Worm (Caenorhabditis elegans) whole organism, midembryonic: ENCODE results near the gene golg-4.

Experiments used
- T22C8.4 ChIP-seq: fragments of 200-800 bp; sonication (Bioruptor generic); IDR thresholded peaks from 2 replicates; pipeline ENCODE4 v1.3.6; 2022; ENCODE audit warnings: missing genetic modification characterization, missing compliant biosample characterization
- flt-1 ChIP-seq: fragments of 200-800 bp; sonication (Bioruptor generic); IDR thresholded peaks from 2 replicates; pipeline ENCODE4 v1.3.6; 2022; ENCODE audit warnings: missing genetic modification characterization, missing compliant biosample characterization
- klf-2 ChIP-seq: fragments of 200-800 bp; sonication (Bioruptor generic); conservative IDR thresholded peaks from 2 replicates; pipeline ENCODE4 v1.3.6; 2022; ENCODE audit warnings: missing genetic modification reagents, missing genetic modification characterization, missing compliant biosample characterization
- tab-1 ChIP-seq: fragments of 200-800 bp; sonication (Bioruptor generic); IDR thresholded peaks from 2 replicates; pipeline ENCODE4 v1.3.6; 2022; ENCODE audit warnings: missing genetic modification characterization, missing compliant biosample characterization
- ztf-29 ChIP-seq: fragments of 200-800 bp; sonication (Bioruptor generic); IDR thresholded peaks from 2 replicates; pipeline ENCODE4 v1.3.6; 2022; ENCODE audit warnings: missing genetic modification reagents, missing genetic modification characterization, missing compliant biosample characterization

ce11 chrIII:3404354-3404913 is 934 bp upstream of the golg-4 start, which contains the start of the genes npp-9 and F59A2.5:
- TF ChIP-seq tab-1 (GFP tag; lab: Robert Waterston, UW) (no peak), ztf-29 (GFP tag; lab: Robert Waterston, UW) (no peak), flt-1 (no peak), T22C8.4 (GFP tag; lab: Robert Waterston, UW) (no peak), klf-2 (no peak)
